Fruit fly (Drosophila melanogaster) whole organism, embryonic: Measurements from ENCODE around the gene Acp76A.

Source experiments
- Ada2b ChIP-seq: fragments of 200-800 bp; sonication (Bioruptor generic); IDR thresholded peaks from 2 replicates; pipeline ENCODE4 v1.3.6; 2022; ENCODE audit warnings: missing biosample characterization, missing genetic modification characterization
- C15 ChIP-seq: fragments of 200-800 bp; sonication (Bioruptor generic); IDR thresholded peaks from 3 replicates; pipeline ENCODE4 v1.3.6; 2022; ENCODE audit warnings: missing biosample characterization, missing genetic modification characterization
- CG10267 ChIP-seq: fragments of 200-800 bp; sonication (Bioruptor generic); optimal IDR thresholded peaks from 2 replicates; lab custom pipeline; 2018; ENCODE audit warnings: missing biosample characterization, mild to moderate bottlenecking, missing genetic modification characterization, moderate library complexity
- CG10274 ChIP-seq: fragments of 200-800 bp; sonication (Bioruptor generic); optimal IDR thresholded peaks from 3 replicates; lab custom pipeline; 2017; ENCODE audit warnings: missing biosample characterization, mild to moderate bottlenecking, missing genetic modification characterization
- CG10366 ChIP-seq: fragments of 200-800 bp; sonication (Bioruptor generic); IDR thresholded peaks from 2 replicates; pipeline ENCODE4 v1.3.6; 2022; ENCODE audit warnings: missing biosample characterization, missing genetic modification characterization
- CG10654 ChIP-seq: fragments of 200-800 bp; sonication (Bioruptor generic); optimal IDR thresholded peaks from 2 replicates; lab custom pipeline; 2016; ENCODE audit warnings: missing biosample characterization, missing genetic modification characterization
- CG11696 ChIP-seq: fragments of 200-800 bp; sonication (Bioruptor generic); IDR thresholded peaks from 2 replicates; pipeline ENCODE4 v1.3.6; 2022; ENCODE audit warnings: missing biosample characterization, missing genetic modification characterization
- CG14050 ChIP-seq: fragments of 200-800 bp; sonication (Bioruptor generic); IDR thresholded peaks from 3 replicates; pipeline ENCODE4 v1.3.6; 2022; ENCODE audit warnings: missing biosample characterization, missing genetic modification characterization
- CG2202 ChIP-seq: fragments of 200-800 bp; sonication (Bioruptor generic); optimal IDR thresholded peaks from 2 replicates; lab custom pipeline; 2018; ENCODE audit warnings: missing biosample characterization, mild to moderate bottlenecking, missing genetic modification characterization
- CG31224 ChIP-seq: fragments of 200-800 bp; sonication (Bioruptor generic); IDR thresholded peaks from 2 replicates; pipeline ENCODE4 v1.3.6; 2022; ENCODE audit warnings: missing biosample characterization, missing genetic modification characterization
- CG31441 ChIP-seq: fragments of 200-800 bp; sonication (Bioruptor generic); IDR thresholded peaks from 2 replicates; pipeline ENCODE4 v1.3.6; 2022; ENCODE audit warnings: missing biosample characterization, missing genetic modification characterization
- CG34376 ChIP-seq: fragments of 200-800 bp; sonication (Bioruptor generic); optimal IDR thresholded peaks from 2 replicates; lab custom pipeline; 2018; ENCODE audit warnings: missing biosample characterization, mild to moderate bottlenecking, missing genetic modification characterization
- CG3847 ChIP-seq: fragments of 200-800 bp; sonication (Bioruptor generic); IDR thresholded peaks from 2 replicates; pipeline ENCODE4 v1.3.6; 2022; ENCODE audit warnings: missing biosample characterization, missing genetic modification characterization
- CG6254 ChIP-seq: fragments of 200-800 bp; sonication (Bioruptor generic); optimal IDR thresholded peaks from 3 replicates; lab custom pipeline; 2017; ENCODE audit warnings: mild to moderate bottlenecking, missing biosample characterization, missing genetic modification reagents, missing genetic modification characterization
- CG6272 ChIP-seq: fragments of 200-800 bp; sonication (Bioruptor generic); IDR thresholded peaks from 2 replicates; pipeline ENCODE4 v1.3.6; 2022; ENCODE audit warnings: missing biosample characterization, missing genetic modification characterization
- CG7372 ChIP-seq: fragments of 200-800 bp; sonication (Bioruptor generic); IDR thresholded peaks from 2 replicates; pipeline ENCODE4 v1.3.6; 2022; ENCODE audit warnings: missing biosample characterization, missing genetic modification characterization
- CG9609 ChIP-seq: fragments of 200-800 bp; sonication (Bioruptor generic); optimal IDR thresholded peaks from 3 replicates; lab custom pipeline; 2016; ENCODE audit warnings: missing biosample characterization, missing genetic modification characterization
- CG9932 ChIP-seq: fragments of 200-800 bp; sonication (Bioruptor generic); IDR thresholded peaks from 2 replicates; pipeline ENCODE4 v1.3.6; 2022; ENCODE audit warnings: missing biosample characterization, missing genetic modification characterization
- CHES-1-like ChIP-seq: fragments of 200-800 bp; sonication (Bioruptor generic); optimal IDR thresholded peaks from 2 replicates; lab custom pipeline; 2016; ENCODE audit warnings: missing biosample characterization, missing genetic modification characterization
- CoRest ChIP-seq: fragments of 200-800 bp; sonication (Bioruptor generic); optimal IDR thresholded peaks from 3 replicates; lab custom pipeline; 2018; ENCODE audit warnings: missing biosample characterization, mild to moderate bottlenecking, missing genetic modification characterization, moderate library complexity
- Dip2 ChIP-seq: fragments of 200-800 bp; sonication (Bioruptor generic); IDR thresholded peaks from 2 replicates; pipeline ENCODE4 v1.3.6; 2022; ENCODE audit warnings: missing biosample characterization, missing genetic modification characterization
- Dip3 ChIP-seq: fragments of 200-800 bp; sonication (Bioruptor generic); optimal IDR thresholded peaks from 3 replicates; lab custom pipeline; 2016; ENCODE audit warnings: missing biosample characterization, missing genetic modification characterization
- E2f1 ChIP-seq: fragments of 200-800 bp; sonication (Bioruptor generic); IDR thresholded peaks from 2 replicates; pipeline ENCODE4 v1.3.6; 2022; ENCODE audit warnings: missing biosample characterization, missing genetic modification characterization
- Elba2 ChIP-seq: fragments of 200-800 bp; sonication (Bioruptor generic); optimal IDR thresholded peaks from 3 replicates; lab custom pipeline; 2016; ENCODE audit warnings: missing biosample characterization, missing genetic modification characterization
- Ets97D ChIP-seq: fragments of 200-800 bp; sonication (Bioruptor generic); optimal IDR thresholded peaks from 3 replicates; lab custom pipeline; 2016; ENCODE audit warnings: missing biosample characterization, missing genetic modification characterization
- Fer3 ChIP-seq: fragments of 200-800 bp; sonication (Bioruptor generic); optimal IDR thresholded peaks from 2 replicates; lab custom pipeline; 2018; ENCODE audit warnings: missing biosample characterization, mild to moderate bottlenecking, missing genetic modification characterization, moderate library complexity
- Hr3 ChIP-seq: fragments of 200-800 bp; sonication (Bioruptor generic); optimal IDR thresholded peaks from 3 replicates; lab custom pipeline; 2016; ENCODE audit warnings: missing biosample characterization, missing genetic modification characterization
- Hsf ChIP-seq: fragments of 200-800 bp; sonication (Bioruptor generic); optimal IDR thresholded peaks from 3 replicates; lab custom pipeline; 2016; ENCODE audit warnings: missing biosample characterization, missing genetic modification characterization
- MESR4 ChIP-seq: fragments of 200-800 bp; sonication (Bioruptor generic); optimal IDR thresholded peaks from 2 replicates; lab custom pipeline; 2018; ENCODE audit warnings: missing biosample characterization, mild to moderate bottlenecking, missing genetic modification characterization, moderate library complexity
- Mad ChIP-seq: fragments of 200-800 bp; sonication (Bioruptor generic); optimal IDR thresholded peaks from 2 replicates; lab custom pipeline; 2016; ENCODE audit warnings: missing biosample characterization, missing genetic modification characterization
- Meics ChIP-seq: fragments of 200-800 bp; sonication (Bioruptor generic); optimal IDR thresholded peaks from 2 replicates; lab custom pipeline; 2017; ENCODE audit warnings: missing biosample characterization, mild to moderate bottlenecking, missing genetic modification characterization
- Myb ChIP-seq: fragments of 200-800 bp; sonication (Bioruptor generic); optimal IDR thresholded peaks from 2 replicates; lab custom pipeline; 2016; ENCODE audit warnings: missing biosample characterization, missing genetic modification characterization
- Nf-YB ChIP-seq: fragments of 200-800 bp; sonication (Bioruptor generic); optimal IDR thresholded peaks from 3 replicates; lab custom pipeline; 2019; ENCODE audit warnings: missing biosample characterization, mild to moderate bottlenecking, missing genetic modification characterization, moderate library complexity
- Opbp ChIP-seq: fragments of 200-800 bp; sonication (Bioruptor generic); IDR thresholded peaks from 3 replicates; pipeline ENCODE4 v1.3.6; 2022; ENCODE audit warnings: missing biosample characterization, missing genetic modification characterization; ENCODE audit not compliant: partially characterized antibody
- Optix ChIP-seq: fragments of 200-800 bp; sonication (Bioruptor generic); IDR thresholded peaks from 3 replicates; pipeline ENCODE4 v1.3.6; 2022; ENCODE audit warnings: missing biosample characterization, missing genetic modification characterization
- Ptx1 ChIP-seq: fragments of 200-800 bp; sonication (Bioruptor generic); IDR thresholded peaks from 2 replicates; pipeline ENCODE4 v1.3.6; 2022; ENCODE audit warnings: missing biosample characterization, missing genetic modification characterization
- Rfx ChIP-seq: fragments of 200-800 bp; sonication (Bioruptor generic); IDR thresholded peaks from 2 replicates; pipeline ENCODE4 v1.3.6; 2022; ENCODE audit warnings: missing biosample characterization, missing genetic modification characterization
- Usf ChIP-seq: fragments of 200-800 bp; sonication (Bioruptor generic); optimal IDR thresholded peaks from 2 replicates; lab custom pipeline; 2017; ENCODE audit warnings: missing genotype, missing biosample characterization, missing genetic modification characterization
- bsh ChIP-seq, 2 experiments: fragments of 200-800 bp; sonication (Bioruptor generic); optimal IDR thresholded peaks; 2 replicates each; lab custom pipeline; 2017 to 2018; ENCODE audit warnings: mild to moderate bottlenecking in 2 of 2, missing biosample characterization in 2 of 2, missing genetic modification characterization in 2 of 2, moderate library complexity in 1 of 2
- corto ChIP-seq: fragments of 200-800 bp; sonication (Bioruptor generic); optimal IDR thresholded peaks from 2 replicates; lab custom pipeline; 2016; ENCODE audit warnings: missing biosample characterization, mild to moderate bottlenecking, missing genetic modification characterization, moderate library complexity
- en ChIP-seq: fragments of 200-800 bp; sonication (Bioruptor generic); optimal IDR thresholded peaks from 2 replicates; lab custom pipeline; 2016; ENCODE audit warnings: missing biosample characterization, missing genetic modification characterization
- gce ChIP-seq: fragments of 200-800 bp; sonication (Bioruptor generic); IDR thresholded peaks from 3 replicates; pipeline ENCODE4 v1.3.6; 2022; ENCODE audit warnings: missing biosample characterization, missing genetic modification characterization
- gem ChIP-seq: fragments of 200-800 bp; sonication (Bioruptor generic); optimal IDR thresholded peaks from 2 replicates; lab custom pipeline; 2019; ENCODE audit warnings: missing biosample characterization, mild to moderate bottlenecking, missing genetic modification characterization, moderate library complexity
- jumu ChIP-seq: fragments of 200-800 bp; sonication (Bioruptor generic); optimal IDR thresholded peaks from 3 replicates; lab custom pipeline; 2016; ENCODE audit warnings: missing biosample characterization, missing genetic modification characterization
- ro ChIP-seq: fragments of 200-800 bp; sonication (Bioruptor generic); IDR thresholded peaks from 2 replicates; pipeline ENCODE4 v1.3.6; 2022; ENCODE audit warnings: missing biosample characterization, missing genetic modification characterization
- schlank ChIP-seq: fragments of 200-800 bp; sonication (Bioruptor generic); optimal IDR thresholded peaks from 2 replicates; lab custom pipeline; 2018; ENCODE audit warnings: missing biosample characterization, mild to moderate bottlenecking, missing genetic modification characterization
- sens ChIP-seq: fragments of 200-800 bp; sonication (Bioruptor generic); peaks from one replicate; lab custom pipeline; 2016; ENCODE audit warnings: missing biosample characterization, missing genetic modification characterization
- sna ChIP-seq: fragments of 200-800 bp; sonication (Bioruptor generic); IDR thresholded peaks from 2 replicates; pipeline ENCODE4 v1.3.6; 2022; ENCODE audit warnings: missing biosample characterization, missing genetic modification characterization; ENCODE audit not compliant: partially characterized antibody
- so ChIP-seq: fragments of 200-800 bp; sonication (Bioruptor generic); IDR thresholded peaks from 3 replicates; pipeline ENCODE4 v1.3.6; 2022; ENCODE audit warnings: missing biosample characterization, missing genetic modification characterization
- stc ChIP-seq: fragments of 200-800 bp; sonication (Bioruptor generic); IDR thresholded peaks from 2 replicates; pipeline ENCODE4 v1.3.6; 2022; ENCODE audit warnings: missing biosample characterization, missing genetic modification characterization
- wdn ChIP-seq: fragments of 200-800 bp; sonication (Bioruptor generic); IDR thresholded peaks from 2 replicates; pipeline ENCODE4 v1.3.6; 2022; ENCODE audit warnings: missing biosample characterization, missing genetic modification characterization

Acp76A gene

dm6 chr3L:19033154-19033811, 18.5 kb downstream of the Acp76A start (continued):
- TF ChIP-seq corto (GFP tag; lab: Kevin White, UChicago) (peak; percentile 43), CG3847 (GFP tag; lab: Robert Waterston, UW) (0 out of 2 replicates have a peak, but pooled peaks have one; percentile 39), CG9609 (GFP tag; lab: Kevin White, UChicago) (no peak), so (GFP tag; lab: Robert Waterston, UW) (peak; percentile 15; the same call in 1 of the 3 replicates), CHES-1-like (GFP tag; lab: Kevin White, UChicago) (no peak), CG31441 (peak; percentile 86), CG10366 (GFP tag; lab: Robert Waterston, UW) (peak; percentile 60), CG7372 (GFP tag; lab: Robert Waterston, UW) (peak; percentile 55), Nf-YB (GFP tag; lab: Kevin White, UChicago) (peak; percentile 49), Myb (no peak), E2f1 (no peak), C15 (GFP tag; lab: Robert Waterston, UW) (no peak), sna (no peak), Ets97D (GFP tag; lab: Kevin White, UChicago) (no peak), schlank (no peak), CG10267 (tag; lab: Kevin White, UChicago) (peak; percentile 82), CG6254 (GFP tag; lab: Kevin White, UChicago) (peak; percentile 85), Mad (peak; percentile 18), CG34376 (GFP tag; lab: Kevin White, UChicago) (no peak), CG14050 (no peak), ro (GFP tag; lab: Robert Waterston, UW) (no peak), Fer3 (tag; lab: Kevin White, UChicago) (peak; percentile 46), Meics (GFP tag; lab: Kevin White, UChicago) (no peak), Hr3 (peak; percentile 61), sens (GFP tag; lab: Kevin White, UChicago) (peak; percentile 92), CG10274 (GFP tag; lab: Kevin White, UChicago) (peak; percentile 11), Ptx1 (GFP tag; lab: Robert Waterston, UW) (peak; percentile 62), CG6272 (GFP tag; lab: Robert Waterston, UW) (peak; percentile 40; the same call in 1 of the 2 replicates), Dip2 (GFP tag; lab: Robert Waterston, UW) (no peak), en (no peak), CG10654 (peak; percentile 49), gce (GFP tag; lab: Robert Waterston, UW) (peak; percentile 78), CG9932 (no peak), CoRest (tag; lab: Kevin White, UChicago) (peak; percentile 82), CG2202 (tag; lab: Kevin White, UChicago) (peak; percentile 89), Dip3 (no peak), Opbp (GFP tag; lab: Robert Waterston, UW) (no peak), wdn (no peak), Usf (peak; percentile 40), gem (tag; lab: Kevin White, UChicago) (peak; percentile 87), Optix (GFP tag; lab: Robert Waterston, UW) (peak; percentile 51; the same call in 1 of the 3 replicates), Hsf (GFP tag; lab: Kevin White, UChicago) (peak; percentile 40), jumu (GFP tag; lab: Kevin White, UChicago) (no peak), bsh (GFP tag; optimal IDR thresholded peaks at IDR 0.05; lab: Kevin White, UChicago) (peak; percentile 63 to 91), MESR4 (no peak), CG11696 (peak; percentile 43; the same call in 1 of the 2 replicates), stc (GFP tag; lab: Robert Waterston, UW) (peak; percentile 44; the same call in 1 of the 2 replicates), Ada2b (0 out of 2 replicates have a peak, but pooled peaks have one; percentile 32), CG31224 (GFP tag; lab: Robert Waterston, UW) (no peak), Elba2 (peak; percentile 11), Rfx (GFP tag; lab: Robert Waterston, UW) (no peak)
